Worm (Caenorhabditis elegans): ENCODE data around the gene nhr-272.

The nhr-272 gene

ce11 chrX:12690346-12690745 lies 14.3 kb downstream of the nhr-272 start (continued):
- peak; percentile 50 for TF ChIP-seq tbx-2 (tag; optimal IDR thresholded peaks at IDR 0.05)
- no peak for TF ChIP-seq ets-5 (GFP tag; IDR thresholded peaks at IDR 0.05)
- TF ChIP-seq snpc-4 (tag; optimal IDR thresholded peaks at IDR 0.05), result no peak
- TF ChIP-seq unc-30 (tag; optimal IDR thresholded peaks at IDR 0.05), result no peak
- no peak for TF ChIP-seq isw-1 (GFP tag; IDR thresholded peaks at IDR 0.05)
- TF ChIP-seq lin-13 (GFP tag; optimal IDR thresholded peaks at IDR 0.05), result peak; percentile 26
- peak; percentile 80 for TF ChIP-seq lin-14 (GFP tag; optimal IDR thresholded peaks at IDR 0.05)
- TF ChIP-seq nhr-71 (tag; optimal IDR thresholded peaks at IDR 0.05), result peak; percentile 18
- TF ChIP-seq egl-13 (tag; optimal IDR thresholded peaks at IDR 0.05), result peak; percentile 36
- peak; percentile 41 for TF ChIP-seq mep-1 (tag; optimal IDR thresholded peaks at IDR 0.05)
- no peak for TF ChIP-seq nhr-85 (tag)
- TF ChIP-seq ces-1 (GFP tag; optimal IDR thresholded peaks at IDR 0.05), result no peak
- TF ChIP-seq lin-35 (GFP tag; optimal IDR thresholded peaks at IDR 0.05), result no peak
- TF ChIP-seq dsc-1 (tag; optimal IDR thresholded peaks at IDR 0.05), result no peak

DNA sequence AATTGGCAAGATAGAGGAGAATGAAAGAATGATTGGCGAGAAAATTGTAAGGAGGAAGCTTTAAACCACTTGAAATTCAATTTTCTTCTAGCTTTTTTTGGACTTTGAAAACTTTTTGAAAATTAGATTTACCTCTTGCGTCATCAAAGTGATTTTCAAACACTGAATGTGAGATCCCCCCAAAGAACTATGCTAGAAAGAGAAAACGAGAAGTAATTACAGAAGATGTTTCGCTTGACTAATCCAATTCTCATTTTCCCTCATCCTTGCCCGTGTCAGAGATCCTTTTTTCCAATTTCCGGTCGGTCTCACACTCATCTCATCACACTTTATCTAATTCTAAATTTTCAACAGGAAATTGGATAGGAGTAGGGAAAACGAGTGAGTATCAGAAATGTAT lies 14.8 kb downstream of the nhr-272 start:
- TF ChIP-seq F16B12.6 (tag; optimal IDR thresholded peaks at IDR 0.05) (no peak), snu-23 (GFP tag; optimal IDR thresholded peaks at IDR 0.05) (no peak), unc-30 (tag; optimal IDR thresholded peaks at IDR 0.05) (no peak), sup-37 (GFP tag; optimal IDR thresholded peaks at IDR 0.05) (no peak), dsc-1 (tag; optimal IDR thresholded peaks at IDR 0.05) (peak; percentile 89), lin-14 (GFP tag; optimal IDR thresholded peaks at IDR 0.05) (peak; percentile 83), ceh-82 (tag; optimal IDR thresholded peaks at IDR 0.05) (peak in 1 of 3 experiments; percentile 0), fos-1 (tag; optimal IDR thresholded peaks at IDR 0.05) (peak; percentile 19), elt-2 (tag; optimal IDR thresholded peaks at IDR 0.05) (no peak), fkh-10 (GFP tag; optimal IDR thresholded peaks at IDR 0.05) (peak; percentile 87), vab-15 (tag; optimal IDR thresholded peaks at IDR 0.05) (no peak), nhr-47 (tag; optimal IDR thresholded peaks at IDR 0.05) (peak; percentile 14), unc-130 (tag; optimal IDR thresholded peaks at IDR 0.05) (no peak), lin-35 (GFP tag; optimal IDR thresholded peaks at IDR 0.05) (no peak), elt-3 (tag; optimal IDR thresholded peaks at IDR 0.05) (no peak), nhr-71 (tag; optimal IDR thresholded peaks at IDR 0.05) (peak; percentile 35), fkh-8 (tag; optimal IDR thresholded peaks at IDR 0.05) (peak; percentile 21), ztf-4 (tag; optimal IDR thresholded peaks at IDR 0.05) (no peak), dpl-1 (GFP tag; optimal IDR thresholded peaks at IDR 0.05) (no peak), nhr-84 (tag; optimal IDR thresholded peaks at IDR 0.05) (no peak), tbx-2 (tag; optimal IDR thresholded peaks at IDR 0.05) (peak; percentile 55), hpl-2 (GFP tag; optimal IDR thresholded peaks at IDR 0.05) (no peak), zip-4 (GFP tag; optimal IDR thresholded peaks at IDR 0.05) (no peak), ces-1 (GFP tag; optimal IDR thresholded peaks at IDR 0.05) (peak; percentile 80), lin-39 (tag; optimal IDR thresholded peaks at IDR 0.05) (no peak), nhr-90 (tag; optimal IDR thresholded peaks at IDR 0.05; ENCODE audit: poor library complexity) (no peak), ceh-63 (GFP tag; optimal IDR thresholded peaks at IDR 0.05) (no peak), C16A3.4 (tag; optimal IDR thresholded peaks at IDR 0.05) (no peak), nhr-12 (tag; optimal IDR thresholded peaks at IDR 0.05) (no peak)

DNA sequence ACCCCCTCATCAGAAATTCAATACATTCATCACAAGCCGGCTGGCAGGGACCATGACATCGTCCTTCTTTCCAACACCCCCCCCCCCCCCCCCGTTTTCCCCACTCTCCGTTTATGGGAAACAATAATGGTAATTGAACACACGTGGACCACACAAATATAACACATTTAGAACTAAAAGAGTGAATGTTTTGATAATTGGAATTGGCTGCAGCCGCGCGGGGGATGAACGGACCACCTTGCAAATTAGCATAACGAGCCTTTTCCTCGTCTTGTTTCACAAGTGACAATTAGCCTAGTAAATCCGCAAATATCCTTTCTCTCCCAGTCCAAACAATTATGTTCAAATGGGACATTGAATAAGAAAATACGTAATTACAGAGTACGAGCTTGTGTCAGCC lies 16.0 kb downstream of the nhr-272 start:
- peak; percentile 37 for TF ChIP-seq lin-14 (GFP tag; optimal IDR thresholded peaks at IDR 0.05)
- no peak for TF ChIP-seq nhr-237 (tag; optimal IDR thresholded peaks at IDR 0.05)
- TF ChIP-seq hlh-4 (tag; optimal IDR thresholded peaks at IDR 0.05), result no peak
- peak; percentile 53 for TF ChIP-seq ceh-8 (GFP tag; optimal IDR thresholded peaks at IDR 0.05)
